Worm (Caenorhabditis elegans): ENCODE data around the gene K09C4.10.

DNA sequence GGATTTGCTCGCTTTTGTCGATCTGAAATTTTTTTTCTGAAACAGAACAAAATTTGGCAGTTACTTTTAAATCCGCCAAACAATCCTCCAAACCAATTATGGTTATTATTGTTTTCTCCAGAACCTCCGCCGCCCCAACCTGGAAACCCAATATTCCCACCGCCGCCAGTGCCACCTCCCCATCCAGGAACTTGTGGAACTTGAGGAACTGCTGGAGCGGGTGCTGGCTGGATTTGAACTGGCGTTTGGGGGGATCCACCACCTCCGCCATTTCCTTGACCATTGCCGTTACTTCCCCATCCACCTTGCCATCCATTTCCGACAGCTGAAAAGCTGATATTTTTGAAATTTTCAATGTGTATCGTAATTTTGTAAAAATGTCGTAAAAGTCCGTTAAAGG is 32.3 kb downstream of the K09C4.10 start:
- TF ChIP-seq lin-39 (tag; optimal IDR thresholded peaks at IDR 0.05) (no peak), snpc-4 (tag; optimal IDR thresholded peaks at IDR 0.05) (no peak), pha-4 (GFP tag; IDR thresholded peaks at IDR 0.05) (no peak), pha-4 (tag; optimal IDR thresholded peaks at IDR 0.05) (no peak), aly-2 (tag; optimal IDR thresholded peaks at IDR 0.05) (no peak), ces-1 (GFP tag; optimal IDR thresholded peaks at IDR 0.05) (no peak)

Measured in whole organism, L4 larva.